Fruit fly (Drosophila melanogaster) Kc167 (cell line): ENCODE results near the gene Unr.

ENCODE experiments used
- Myc ChIP-seq: fragments of >200 bp; optimal IDR thresholded peaks from 2 replicates; lab custom pipeline; 2017; ENCODE audit warnings: missing external identifiers
- Sin3A ChIP-seq: fragments of >200 bp; optimal IDR thresholded peaks from 2 replicates; lab custom pipeline; 2018; ENCODE audit warnings: missing external identifiers
- h ChIP-seq: fragments of >200 bp; optimal IDR thresholded peaks from 3 replicates; lab custom pipeline; 2018; ENCODE audit warnings: missing external identifiers
- insv ChIP-seq: fragments of >200 bp; optimal IDR thresholded peaks from 3 replicates; lab custom pipeline; 2018; ENCODE audit warnings: missing external identifiers
- psq ChIP-seq: fragments of >200 bp; optimal IDR thresholded peaks from 2 replicates; lab custom pipeline; 2017; ENCODE audit warnings: missing external identifiers
- ttk ChIP-seq: sonication (Bioruptor generic); optimal IDR thresholded peaks from 2 replicates; lab custom pipeline; 2017; ENCODE audit warnings: missing external identifiers

The Unr gene

dm6 chr3L:8440771-8441549, 1.2 kb downstream of the Unr start:
- TF ChIP-seq h (lab: Kevin White, UChicago) (no peak), Sin3A (lab: Kevin White, UChicago) (no peak), Myc (lab: Kevin White, UChicago) (no peak), ttk (lab: Kevin White, UChicago) (no peak), psq (no peak), insv (lab: Kevin White, UChicago) (no peak)

dm6 chr3L:8440079-8440478, 2.1 kb downstream of the Unr start:
- TF ChIP-seq Myc (lab: Kevin White, UChicago) (no peak), h (lab: Kevin White, UChicago) (no peak), ttk (lab: Kevin White, UChicago) (no peak), Sin3A (lab: Kevin White, UChicago) (no peak), insv (lab: Kevin White, UChicago) (no peak), psq (no peak)

- no peak for TF ChIP-seq ttk (lab: Kevin White, UChicago)
- TF ChIP-seq h (lab: Kevin White, UChicago), result no peak
- no peak for TF ChIP-seq insv (lab: Kevin White, UChicago)
- TF ChIP-seq Myc (lab: Kevin White, UChicago), result no peak
- TF ChIP-seq Sin3A (lab: Kevin White, UChicago), result no peak
- no peak for TF ChIP-seq psq
Observed at dm6 chr3L:8437583-8437982, 4.6 kb downstream of the Unr start.

- TF ChIP-seq Myc (lab: Kevin White, UChicago) (no peak), insv (lab: Kevin White, UChicago) (no peak), h (lab: Kevin White, UChicago) (no peak), Sin3A (lab: Kevin White, UChicago) (no peak), ttk (lab: Kevin White, UChicago) (no peak), psq (no peak)
Observed at dm6 chr3L:8424831-8425336, 17.3 kb downstream of the Unr start, which contains the start of gene Cbl. Gene Cbl (plus strand): TSS chr3L:8424954.

dm6 chr3L:8423156-8423555, 19.0 kb downstream of the Unr start:
- no peak for TF ChIP-seq insv (lab: Kevin White, UChicago)
- TF ChIP-seq Sin3A (lab: Kevin White, UChicago), result no peak
- TF ChIP-seq ttk (lab: Kevin White, UChicago), result no peak
- TF ChIP-seq Myc (lab: Kevin White, UChicago), result no peak
- no peak for TF ChIP-seq psq
- no peak for TF ChIP-seq h (lab: Kevin White, UChicago)

dm6 chr3L:8421808-8422586, 20.2 kb downstream of the Unr start, which contains the start of gene CG32354:
Gene CG32354 (minus strand): TSS chr3L:8422205.
- TF ChIP-seq h (lab: Kevin White, UChicago) (no peak), ttk (lab: Kevin White, UChicago) (no peak), Myc (lab: Kevin White, UChicago) (no peak), Sin3A (lab: Kevin White, UChicago) (no peak), insv (lab: Kevin White, UChicago) (no peak), psq (no peak)

- TF ChIP-seq psq, result no peak
- TF ChIP-seq Myc (lab: Kevin White, UChicago), result no peak
- TF ChIP-seq Sin3A (lab: Kevin White, UChicago), result no peak
- TF ChIP-seq ttk (lab: Kevin White, UChicago), result no peak
- TF ChIP-seq h (lab: Kevin White, UChicago), result no peak
- TF ChIP-seq insv (lab: Kevin White, UChicago), result no peak
Observed at dm6 chr3L:8421361-8421760, 20.8 kb downstream of the Unr start.

dm6 chr3L:8419622-8420176, 22.5 kb downstream of the Unr start:
- TF ChIP-seq psq, result no peak
- no peak for TF ChIP-seq h (lab: Kevin White, UChicago)
- TF ChIP-seq Sin3A (lab: Kevin White, UChicago), result no peak
- no peak for TF ChIP-seq Myc (lab: Kevin White, UChicago)
- TF ChIP-seq insv (lab: Kevin White, UChicago), result no peak
- no peak for TF ChIP-seq ttk (lab: Kevin White, UChicago)

- TF ChIP-seq Myc (lab: Kevin White, UChicago), result no peak
- TF ChIP-seq Sin3A (lab: Kevin White, UChicago), result no peak
- no peak for TF ChIP-seq h (lab: Kevin White, UChicago)
- TF ChIP-seq insv (lab: Kevin White, UChicago), result no peak
- no peak for TF ChIP-seq psq
- TF ChIP-seq ttk (lab: Kevin White, UChicago), result no peak
Observed at dm6 chr3L:8418984-8419383, 23.2 kb downstream of the Unr start.

dm6 chr3L:8412725-8413124, 29.5 kb downstream of the Unr start, which contains the start of the genes Oseg1 and mtrm:
Gene Oseg1 (minus strand): TSS chr3L:8412825.
Gene mtrm (plus strand): TSS chr3L:8413012.
- TF ChIP-seq h (lab: Kevin White, UChicago), result no peak
- TF ChIP-seq Sin3A (lab: Kevin White, UChicago), result no peak
- TF ChIP-seq ttk (lab: Kevin White, UChicago), result no peak
- TF ChIP-seq Myc (lab: Kevin White, UChicago), result no peak
- no peak for TF ChIP-seq psq
- no peak for TF ChIP-seq insv (lab: Kevin White, UChicago)

dm6 chr3L:8411439-8411897, 30.7 kb downstream of the Unr start, which contains the start of gene Exo70:
Gene Exo70 (plus strand): TSS chr3L:8411851.
- TF ChIP-seq Myc (lab: Kevin White, UChicago) (no peak), h (lab: Kevin White, UChicago) (no peak)
